Worm (Caenorhabditis elegans): Measurements from ENCODE around the gene ctl-2.
"Not testable (repeated sequence)": the region's sequence is repeated elsewhere in the genome, so short reads cannot be mapped to it uniquely, and the experiment has no call there.

The ctl-2 gene

DNA sequence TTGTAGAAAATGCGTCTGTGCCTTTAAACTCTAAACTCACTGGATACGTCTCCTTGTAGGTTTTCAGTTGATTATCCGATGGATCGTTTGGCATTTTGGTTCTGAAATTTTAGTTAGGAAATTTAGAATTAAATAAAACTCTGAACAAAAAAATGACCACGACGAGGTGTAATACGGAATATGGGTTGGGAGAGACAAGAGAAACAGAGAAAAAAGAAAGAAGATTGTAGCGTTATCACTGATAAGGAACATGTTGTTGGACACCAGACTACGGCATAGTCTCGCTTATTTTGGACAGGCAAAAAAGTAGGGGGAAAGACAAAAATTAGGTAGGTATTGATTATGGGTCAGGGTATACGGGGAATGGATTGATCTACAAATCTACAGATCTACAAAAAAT, at the start of gene ctl-2:
ctl-2 (minus strand) TSS at position 101 of the 400 bp plus-strand sequence.
- not testable (repeated sequence) for TF ChIP-seq nhr-42 (GFP tag; IDR thresholded peaks at IDR 0.05); egl-27 (tag; optimal IDR thresholded peaks at IDR 0.05); nhr-237 (tag; optimal IDR thresholded peaks at IDR 0.05)

DNA sequence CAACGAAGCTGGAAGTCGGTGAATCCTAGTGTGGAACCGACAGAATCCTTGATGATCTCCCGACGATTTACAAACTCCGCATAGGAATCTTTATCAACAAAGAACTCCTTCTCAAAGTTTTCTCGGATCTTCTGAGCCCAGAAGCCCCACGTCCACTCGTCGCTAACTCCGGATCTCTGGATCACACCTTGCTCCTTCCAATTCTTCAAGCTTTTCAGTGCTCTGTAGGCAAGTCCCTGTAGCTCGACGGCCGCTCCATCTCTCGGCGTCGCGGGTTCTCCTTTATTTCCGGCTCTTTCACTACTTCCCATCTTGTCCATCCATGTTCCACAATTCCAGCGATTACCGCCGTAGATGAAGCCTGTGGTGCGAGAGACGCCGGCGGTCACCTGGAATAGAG, 49.5 kb upstream of the ctl-2 start:
- TF ChIP-seq hlh-11 (tag; optimal IDR thresholded peaks at IDR 0.05) (no peak), set-16 (GFP tag; IDR thresholded peaks at IDR 0.05) (peak; percentile 36; the same call in 1 of the 2 replicates), dmd-8 (GFP tag; IDR thresholded peaks at IDR 0.05) (0 out of 2 replicates have a peak, but pooled peaks have one; percentile 7), aha-1 (tag) (peak; percentile 94)

- TF ChIP-seq pha-4 (GFP tag; IDR thresholded peaks at IDR 0.05) (peak; percentile 42; the same call in 1 of the 2 replicates), pha-4 (tag; optimal IDR thresholded peaks at IDR 0.05) (no peak), unc-130 (GFP tag; optimal IDR thresholded peaks at IDR 0.05) (peak; percentile 6), F49E8.2 (tag; optimal IDR thresholded peaks at IDR 0.05; ENCODE audit: borderline replicate concordance) (peak; percentile 56), nhr-42 (GFP tag; IDR thresholded peaks at IDR 0.05) (peak; percentile 77; the same call in 1 of the 2 replicates), vab-7 (GFP tag; IDR thresholded peaks at IDR 0.05) (no peak), madf-5 (GFP tag; IDR thresholded peaks at IDR 0.05) (no peak), lin-38 (GFP tag; IDR thresholded peaks at IDR 0.05) (peak; percentile 63), tag-97 (GFP tag; IDR thresholded peaks at IDR 0.05) (no peak), nhr-41 (GFP tag; IDR thresholded peaks at IDR 0.05) (0 out of 2 replicates have a peak, but pooled peaks have one; percentile 34), dpl-1 (GFP tag; optimal IDR thresholded peaks at IDR 0.05) (no peak), lsy-2 (tag; optimal IDR thresholded peaks at IDR 0.05) (peak in 1 of 2 experiments; percentile 22), snpc-1.2 (GFP tag; IDR thresholded peaks at IDR 0.05) (0 out of 2 replicates have a peak, but pooled peaks have one; percentile 23), nhr-111 (GFP tag; optimal IDR thresholded peaks at IDR 0.05) (peak; percentile 36), mxl-2 (GFP tag; conservative IDR thresholded peaks at IDR 0.05) (no peak), saeg-2 (GFP tag; IDR thresholded peaks at IDR 0.05) (no peak), lim-7 (GFP tag; IDR thresholded peaks at IDR 0.05) (no peak), ctbp-1 (GFP tag; IDR thresholded peaks at IDR 0.05) (0 out of 2 replicates have a peak, but pooled peaks have one; percentile 49), hmg-1.1 (GFP tag; IDR thresholded peaks at IDR 0.05) (no peak), nhr-28 (tag; optimal IDR thresholded peaks at IDR 0.05) (no peak), mdt-29 (GFP tag; IDR thresholded peaks at IDR 0.05) (0 out of 2 replicates have a peak, but pooled peaks have one; percentile 29), mes-2 (tag; optimal IDR thresholded peaks at IDR 0.05; ENCODE audit: poor library complexity, severe bottlenecking) (no peak), sdz-12 (GFP tag; optimal IDR thresholded peaks at IDR 0.05) (no peak), Y48G9A.11 (GFP tag; IDR thresholded peaks at IDR 0.05) (peak; percentile 40; the same call in 1 of the 2 replicates), duxl-1 (tag; optimal IDR thresholded peaks at IDR 0.05; ENCODE audit: poor library complexity) (peak; percentile 24), aha-1 (tag) (peak; percentile 27), lin-39 (tag; optimal IDR thresholded peaks at IDR 0.05) (no peak), mep-1 (tag; optimal IDR thresholded peaks at IDR 0.05) (peak; percentile 13), php-3 (GFP tag; IDR thresholded peaks at IDR 0.05) (no peak), daf-19 (GFP tag; conservative IDR thresholded peaks at IDR 0.05) (no peak), ama-1 (optimal IDR thresholded peaks at IDR 0.05) (peak; percentile 19), ceh-62 (tag; optimal IDR thresholded peaks at IDR 0.05) (no peak), ZK546.5 (tag; optimal IDR thresholded peaks at IDR 0.05) (no peak), nhr-102 (tag; optimal IDR thresholded peaks at IDR 0.05) (peak; percentile 1), ztf-11 (tag; optimal IDR thresholded peaks at IDR 0.05) (no peak), zfp-3 (GFP tag; conservative IDR thresholded peaks at IDR 0.05) (0 out of 2 replicates have a peak, but pooled peaks have one; percentile 34), arid-1 (GFP tag; conservative IDR thresholded peaks at IDR 0.05) (peak; percentile 36; the same call in 1 of the 2 replicates), egl-43 (GFP tag; IDR thresholded peaks at IDR 0.05) (peak; percentile 60; the same call in 1 of the 2 replicates), skn-1 (tag; optimal IDR thresholded peaks at IDR 0.05) (no peak), daf-12 (tag; optimal IDR thresholded peaks at IDR 0.05) (no peak), unc-62 (GFP tag; optimal IDR thresholded peaks at IDR 0.05 in 1 of 2) (peak in 1 of 2 experiments; percentile 78), unc-62 (tag; optimal IDR thresholded peaks at IDR 0.05) (no peak)
These were observed 48.9 kb upstream of the ctl-2 start for ce11 chrII:14350768-14351167.

Data from whole organism, L4 larva.